Fruit fly (Drosophila melanogaster): ENCODE data around the gene CG14669.

The CG14669 gene

dm6 chr3R:5483488-5484109 is 69.3 kb downstream of the CG14669 start, which contains the start of gene ksr:
Gene ksr (minus strand): TSS chr3R:5483906.
- TF ChIP-seq h (optimal IDR thresholded peaks at IDR 0.05) (no peak), insv (optimal IDR thresholded peaks at IDR 0.05) (no peak), Sin3A (optimal IDR thresholded peaks at IDR 0.05) (no peak), Myc (optimal IDR thresholded peaks at IDR 0.05) (no peak), psq (optimal IDR thresholded peaks at IDR 0.05) (no peak), ttk (optimal IDR thresholded peaks at IDR 0.05) (no peak)

- TF ChIP-seq Myc (optimal IDR thresholded peaks at IDR 0.05) (no peak), Sin3A (optimal IDR thresholded peaks at IDR 0.05) (no peak), insv (optimal IDR thresholded peaks at IDR 0.05) (no peak), psq (optimal IDR thresholded peaks at IDR 0.05) (no peak), h (optimal IDR thresholded peaks at IDR 0.05) (no peak)
Measured at dm6 chr3R:5485295-5485718, 71.0 kb downstream of the CG14669 start, which contains the start of gene CG31550. Gene CG31550 (plus strand): TSS chr3R:5485543.

dm6 chr3R:5497600-5497999 is 83.3 kb downstream of the CG14669 start:
- TF ChIP-seq psq (optimal IDR thresholded peaks at IDR 0.05) (no peak), Myc (optimal IDR thresholded peaks at IDR 0.05) (no peak), h (optimal IDR thresholded peaks at IDR 0.05) (no peak), insv (optimal IDR thresholded peaks at IDR 0.05) (no peak), ttk (optimal IDR thresholded peaks at IDR 0.05) (no peak), Sin3A (optimal IDR thresholded peaks at IDR 0.05) (no peak)

dm6 chr3R:5502646-5503045 is 88.3 kb downstream of the CG14669 start, which contains the start of gene NKCC:
Gene NKCC (minus strand): TSS chr3R:5502702.
- no peak for TF ChIP-seq psq (optimal IDR thresholded peaks at IDR 0.05)
- TF ChIP-seq Myc (optimal IDR thresholded peaks at IDR 0.05), result no peak
- no peak for TF ChIP-seq ttk (optimal IDR thresholded peaks at IDR 0.05)
- no peak for TF ChIP-seq insv (optimal IDR thresholded peaks at IDR 0.05)

dm6 chr3R:5503789-5504387 is 89.6 kb downstream of the CG14669 start:
- TF ChIP-seq h (optimal IDR thresholded peaks at IDR 0.05), result no peak
- TF ChIP-seq psq (optimal IDR thresholded peaks at IDR 0.05), result no peak
- TF ChIP-seq ttk (optimal IDR thresholded peaks at IDR 0.05), result no peak
- no peak for TF ChIP-seq Myc (optimal IDR thresholded peaks at IDR 0.05)
- no peak for TF ChIP-seq Sin3A (optimal IDR thresholded peaks at IDR 0.05)
- TF ChIP-seq insv (optimal IDR thresholded peaks at IDR 0.05), result no peak

Measured in Kc167 (cell line).